Fruit fly (Drosophila melanogaster): ENCODE data around the gene CG5892.
A peak's percentile ranks its signal among the peaks of the same experiment; 100 is the strongest.

The CG5892 gene

dm6 chr3R:21224230-21224629 is 18.2 kb upstream of the CG5892 start:
- TF ChIP-seq h (GFP tag; optimal IDR thresholded peaks at IDR 0.05): peak; percentile 44
- TF ChIP-seq psq (GFP tag; optimal IDR thresholded peaks at IDR 0.05): peak; percentile 40
- peak; percentile 43 for TF ChIP-seq HLH106 (tag; optimal IDR thresholded peaks at IDR 0.05)
- TF ChIP-seq N (GFP tag; optimal IDR thresholded peaks at IDR 0.05): no peak
- TF ChIP-seq foxo (GFP tag; optimal IDR thresholded peaks at IDR 0.05): peak in 1 of 2 experiments; percentile 58
- no peak for TF ChIP-seq Rel (GFP tag; optimal IDR thresholded peaks at IDR 0.05)
- TF ChIP-seq Rel (tag; optimal IDR thresholded peaks at IDR 0.05): peak; percentile 23
- peak; percentile 9 for TF ChIP-seq rgr (GFP tag; optimal IDR thresholded peaks at IDR 0.05)
- peak; percentile 31 for TF ChIP-seq OdsH (GFP tag; optimal IDR thresholded peaks at IDR 0.05)
- TF ChIP-seq br (GFP tag; optimal IDR thresholded peaks at IDR 0.05): peak; percentile 34
- no peak for TF ChIP-seq Mio (GFP tag; optimal IDR thresholded peaks at IDR 0.05)

- TF ChIP-seq Hr78 (GFP tag; optimal IDR thresholded peaks at IDR 0.05) (no peak), OdsH (GFP tag; optimal IDR thresholded peaks at IDR 0.05) (no peak), psq (GFP tag; optimal IDR thresholded peaks at IDR 0.05) (no peak), Abd-B (GFP tag; optimal IDR thresholded peaks at IDR 0.05) (no peak), Myc (optimal IDR thresholded peaks at IDR 0.05) (no peak), Jra (GFP tag; optimal IDR thresholded peaks at IDR 0.05) (no peak), sv (GFP tag; optimal IDR thresholded peaks at IDR 0.05) (no peak)
These were observed 5.3 kb upstream of the CG5892 start, which contains the start of gene e for dm6 chr3R:21237099-21237498. TSS of gene e (minus strand) at chr3R:21237177.

- TF ChIP-seq rgr (GFP tag; optimal IDR thresholded peaks at IDR 0.05) (no peak), usp (GFP tag; optimal IDR thresholded peaks at IDR 0.05) (no peak), Hnf4 (GFP tag; optimal IDR thresholded peaks at IDR 0.05) (no peak), jim (GFP tag; optimal IDR thresholded peaks at IDR 0.05) (no peak), Hr78 (GFP tag; optimal IDR thresholded peaks at IDR 0.05) (no peak), lola (GFP tag; optimal IDR thresholded peaks at IDR 0.05) (no peak)
These were observed 1.1 kb upstream of the CG5892 start for dm6 chr3R:21241332-21241731.

- TF ChIP-seq dmrt93B (GFP tag; optimal IDR thresholded peaks at IDR 0.05) (no peak), dsf (GFP tag; optimal IDR thresholded peaks at IDR 0.05; ENCODE audit: borderline replicate concordance) (no peak), Dfd (GFP tag; optimal IDR thresholded peaks at IDR 0.05) (no peak), Mio (GFP tag; optimal IDR thresholded peaks at IDR 0.05) (no peak), OdsH (GFP tag; optimal IDR thresholded peaks at IDR 0.05) (no peak), woc (GFP tag; optimal IDR thresholded peaks at IDR 0.05) (no peak), br (GFP tag; optimal IDR thresholded peaks at IDR 0.05) (no peak), dl (GFP tag; optimal IDR thresholded peaks at IDR 0.05; ENCODE audit: insufficient read depth in 1 of 2, partially characterized antibody in 2 of 2) (no peak), lola (GFP tag; optimal IDR thresholded peaks at IDR 0.05) (no peak), sage (GFP tag; optimal IDR thresholded peaks at IDR 0.05) (no peak), h (GFP tag; optimal IDR thresholded peaks at IDR 0.05) (no peak), Myc (optimal IDR thresholded peaks at IDR 0.05) (no peak), pan (optimal IDR thresholded peaks at IDR 0.05) (no peak), CG9705 (GFP tag; optimal IDR thresholded peaks at IDR 0.05) (no peak), usp (GFP tag; optimal IDR thresholded peaks at IDR 0.05) (no peak), psq (GFP tag; optimal IDR thresholded peaks at IDR 0.05) (no peak), Sp1 (GFP tag; optimal IDR thresholded peaks at IDR 0.05) (no peak), fru (GFP tag; optimal IDR thresholded peaks at IDR 0.05) (no peak)
These were observed 3.4 kb downstream of the CG5892 start for dm6 chr3R:21245846-21246245.

- TF ChIP-seq sv (GFP tag; optimal IDR thresholded peaks at IDR 0.05) (peak; percentile 4), tai (GFP tag; optimal IDR thresholded peaks at IDR 0.05) (no peak), pan (optimal IDR thresholded peaks at IDR 0.05) (no peak)
These were observed 4.2 kb downstream of the CG5892 start, which contains the start of gene ETHR for dm6 chr3R:21246492-21247061. TSS of gene ETHR (plus strand) at chr3R:21247011.

- TF ChIP-seq fru (GFP tag; optimal IDR thresholded peaks at IDR 0.05): no peak
- TF ChIP-seq pan (optimal IDR thresholded peaks at IDR 0.05): no peak
- no peak for TF ChIP-seq N (GFP tag; optimal IDR thresholded peaks at IDR 0.05)
- TF ChIP-seq CrebA (GFP tag; optimal IDR thresholded peaks at IDR 0.05; ENCODE audit: borderline replicate concordance): no peak
- TF ChIP-seq sage (GFP tag; optimal IDR thresholded peaks at IDR 0.05): no peak
- TF ChIP-seq jim (GFP tag; optimal IDR thresholded peaks at IDR 0.05): no peak
- no peak for TF ChIP-seq CG32264 (GFP tag; optimal IDR thresholded peaks at IDR 0.05)
- TF ChIP-seq dmrt93B (GFP tag; optimal IDR thresholded peaks at IDR 0.05): no peak
- no peak for TF ChIP-seq Dif (GFP tag; optimal IDR thresholded peaks at IDR 0.05; ENCODE audit: partially characterized antibody)
- TF ChIP-seq psq (GFP tag; optimal IDR thresholded peaks at IDR 0.05): no peak
- TF ChIP-seq br (GFP tag; optimal IDR thresholded peaks at IDR 0.05): no peak
- TF ChIP-seq Vsx2 (GFP tag; optimal IDR thresholded peaks at IDR 0.05; ENCODE audit: partially characterized antibody): no peak
- no peak for TF ChIP-seq foxo (GFP tag; optimal IDR thresholded peaks at IDR 0.05)
These were observed 10.1 kb downstream of the CG5892 start for dm6 chr3R:21252478-21252877.
